Worm (Caenorhabditis elegans): ENCODE results near the gene W02B12.16.

W02B12.16 gene

DNA sequence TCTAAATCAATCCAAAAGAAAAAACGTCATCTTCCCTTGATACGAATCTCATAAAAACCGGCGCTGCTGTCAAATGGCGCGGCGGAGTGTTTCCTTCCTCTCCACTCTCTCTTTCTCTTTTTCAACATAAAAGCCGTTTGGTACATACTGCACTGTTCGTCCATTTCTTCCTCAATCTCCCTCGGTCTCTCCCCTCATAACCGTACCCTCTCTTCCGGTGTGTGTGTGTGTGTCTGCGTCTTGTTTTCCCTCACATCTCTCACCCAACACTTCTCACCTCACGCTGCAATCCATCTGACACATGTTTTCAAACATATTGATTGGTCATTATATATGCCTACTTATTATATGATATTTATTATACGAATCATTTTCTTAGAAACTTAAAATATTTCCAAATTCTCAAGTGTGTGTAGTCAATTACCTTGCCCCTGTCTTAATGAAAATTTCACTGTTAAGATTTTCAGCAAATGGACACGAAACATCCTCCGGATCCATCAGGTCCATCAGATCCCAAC lies 11.8 kb downstream of the W02B12.16 start, which contains the start of the genes aars-1 and rga-1 (continued):
- TF ChIP-seq elt-2 (tag; optimal IDR thresholded peaks at IDR 0.05) (peak; percentile 8), nhr-71 (tag; optimal IDR thresholded peaks at IDR 0.05) (peak; percentile 57), nhr-85 (tag) (peak; percentile 83), nhr-84 (tag; optimal IDR thresholded peaks at IDR 0.05) (no peak), snpc-4 (tag; optimal IDR thresholded peaks at IDR 0.05) (peak; percentile 8), nhr-19 (GFP tag; conservative IDR thresholded peaks at IDR 0.05) (peak; percentile 33), vab-15 (tag; optimal IDR thresholded peaks at IDR 0.05) (no peak), skn-1 (tag; optimal IDR thresholded peaks at IDR 0.05) (peak; percentile 14), fkh-10 (GFP tag; optimal IDR thresholded peaks at IDR 0.05) (no peak), mdl-1 (tag; optimal IDR thresholded peaks at IDR 0.05) (peak in 1 of 2 experiments; percentile 49), blmp-1 (tag; optimal IDR thresholded peaks at IDR 0.05) (peak; percentile 88), lin-35 (GFP tag; optimal IDR thresholded peaks at IDR 0.05) (peak in 1 of 2 experiments; percentile 62), lir-3 (tag; optimal IDR thresholded peaks at IDR 0.05; ENCODE audit: poor library complexity) (peak; percentile 32)

DNA sequence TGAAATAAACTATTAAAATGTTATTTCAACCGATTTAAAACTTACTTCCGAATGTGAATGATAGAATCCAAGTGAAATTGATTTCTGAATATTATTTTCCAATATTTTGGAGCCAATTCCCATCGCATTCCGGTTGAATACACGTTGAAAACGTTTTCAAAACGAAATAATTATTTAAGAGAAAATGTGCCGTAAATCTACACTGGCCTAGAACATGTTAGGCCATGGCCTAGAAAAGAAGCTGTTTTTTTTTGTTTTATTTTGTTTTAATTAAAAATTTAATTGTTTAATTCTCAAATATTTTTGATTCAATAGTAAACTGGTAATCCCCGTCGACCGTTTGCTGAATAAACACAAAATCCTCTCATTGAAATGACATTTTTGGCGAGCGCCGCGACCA lies 12.4 kb downstream of the W02B12.16 start:
- TF ChIP-seq lsy-2 (tag; optimal IDR thresholded peaks at IDR 0.05), result peak in 1 of 2 experiments; percentile 9
- no peak for TF ChIP-seq mab-9 (GFP tag; IDR thresholded peaks at IDR 0.05)
- no peak for TF ChIP-seq ama-1 (optimal IDR thresholded peaks at IDR 0.05)
- peak; percentile 9 to 31 for TF ChIP-seq efl-1 (optimal IDR thresholded peaks at IDR 0.05)
- peak; percentile 8 to 56 for TF ChIP-seq efl-1 (GFP tag; optimal IDR thresholded peaks at IDR 0.05 in 1 of 2)
- TF ChIP-seq aha-1 (tag; optimal IDR thresholded peaks at IDR 0.05), result no peak
- no peak for TF ChIP-seq elt-3 (tag; optimal IDR thresholded peaks at IDR 0.05)
- TF ChIP-seq unc-62 (GFP tag; optimal IDR thresholded peaks at IDR 0.05), result no peak
- TF ChIP-seq nhr-237 (tag; optimal IDR thresholded peaks at IDR 0.05), result no peak
- no peak for TF ChIP-seq ztf-4 (tag; optimal IDR thresholded peaks at IDR 0.05)
- peak in 1 of 3 experiments; percentile 27 for TF ChIP-seq dpl-1 (GFP tag; optimal IDR thresholded peaks at IDR 0.05)
- no peak for TF ChIP-seq nhr-85 (tag)
- TF ChIP-seq dsc-1 (tag; optimal IDR thresholded peaks at IDR 0.05), result no peak
- TF ChIP-seq egl-27 (tag; optimal IDR thresholded peaks at IDR 0.05), result no peak
- no peak for TF ChIP-seq nhr-84 (tag; optimal IDR thresholded peaks at IDR 0.05)
- TF ChIP-seq vab-15 (tag; optimal IDR thresholded peaks at IDR 0.05), result no peak
- no peak for TF ChIP-seq elt-2 (tag; optimal IDR thresholded peaks at IDR 0.05)
- no peak for TF ChIP-seq nhr-76 (tag; optimal IDR thresholded peaks at IDR 0.05)
- TF ChIP-seq snu-23 (GFP tag; optimal IDR thresholded peaks at IDR 0.05), result no peak
- peak; percentile 15 for TF ChIP-seq rnt-1 (tag; optimal IDR thresholded peaks at IDR 0.05)
- TF ChIP-seq ets-5 (GFP tag; IDR thresholded peaks at IDR 0.05), result no peak
- peak; percentile 41 for TF ChIP-seq lir-3 (tag; optimal IDR thresholded peaks at IDR 0.05; ENCODE audit: poor library complexity)
- TF ChIP-seq zip-4 (GFP tag; optimal IDR thresholded peaks at IDR 0.05), result no peak
- no peak for TF ChIP-seq blmp-1 (tag; optimal IDR thresholded peaks at IDR 0.05)
- TF ChIP-seq nhr-19 (GFP tag; conservative IDR thresholded peaks at IDR 0.05), result no peak
- peak; percentile 46 for TF ChIP-seq ceh-90 (tag; optimal IDR thresholded peaks at IDR 0.05)
- TF ChIP-seq zag-1 (tag; optimal IDR thresholded peaks at IDR 0.05), result no peak
- TF ChIP-seq unc-86 (tag; optimal IDR thresholded peaks at IDR 0.05), result no peak

DNA sequence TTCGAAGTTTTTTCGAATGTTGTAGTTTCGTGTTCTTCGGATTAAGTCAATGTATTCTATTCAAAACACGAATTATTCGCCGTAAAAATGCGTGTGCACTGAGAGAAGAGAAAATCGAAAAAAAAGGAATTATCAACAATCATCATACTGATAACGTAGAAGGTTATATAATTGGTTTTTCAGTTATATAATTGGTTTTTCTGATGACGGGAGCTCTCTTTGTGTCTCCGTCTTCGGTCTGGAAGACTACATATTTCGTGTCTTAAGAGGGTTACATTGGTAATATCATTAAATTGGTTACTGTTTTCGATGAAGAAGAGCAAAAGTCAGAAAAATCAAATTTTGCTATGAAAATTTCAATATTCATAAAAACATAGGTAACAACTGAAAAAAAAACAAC lies 16.4 kb downstream of the W02B12.16 start:
- TF ChIP-seq sptf-1 (tag; optimal IDR thresholded peaks at IDR 0.05), result no peak
- TF ChIP-seq isw-1 (GFP tag; IDR thresholded peaks at IDR 0.05), result no peak
- TF ChIP-seq sox-4 (tag; optimal IDR thresholded peaks at IDR 0.05), result no peak
- TF ChIP-seq pag-3 (tag; optimal IDR thresholded peaks at IDR 0.05; ENCODE audit: borderline replicate concordance, insufficient read depth), result no peak
- TF ChIP-seq irx-1 (tag; optimal IDR thresholded peaks at IDR 0.05), result no peak
- no peak for TF ChIP-seq efl-1 (optimal IDR thresholded peaks at IDR 0.05)
- TF ChIP-seq efl-1 (GFP tag; optimal IDR thresholded peaks at IDR 0.05 in 1 of 2), result peak in 1 of 2 experiments; percentile 38
- no peak for TF ChIP-seq tlp-1 (tag; optimal IDR thresholded peaks at IDR 0.05)
- no peak for TF ChIP-seq tbx-2 (tag; optimal IDR thresholded peaks at IDR 0.05)
